Worm (Caenorhabditis elegans) whole organism, L4 larva: ENCODE results near the gene mrps-9.

Experiments
- F26F4.8 ChIP-seq: fragments of 200-800 bp; sonication (Bioruptor generic); conservative IDR thresholded peaks from 2 replicates; pipeline ENCODE4 v1.3.6; 2022; ENCODE audit warnings: missing genetic modification characterization, missing compliant biosample characterization
- F44E2.7 ChIP-seq: fragments of 200-800 bp; sonication (Bioruptor generic); IDR thresholded peaks from 2 replicates; pipeline ENCODE4 v2.1.2; 2022; ENCODE audit warnings: missing genetic modification characterization, missing compliant biosample characterization
- R02D3.7 ChIP-seq: fragments of 150-350 bp; sonication (generic microtip); optimal IDR thresholded peaks from 3 replicates; lab custom pipeline; 2014; ENCODE audit warnings: missing biosample characterization, missing genetic modification characterization
- T20F7.1 ChIP-seq: fragments of 200-800 bp; sonication (Bioruptor generic); optimal IDR thresholded peaks from 2 replicates; lab custom pipeline; 2018; ENCODE audit warnings: mild to moderate bottlenecking, missing genetic modification characterization, missing compliant biosample characterization
- Y105C5A.15 ChIP-seq: fragments of 200-800 bp; sonication (Bioruptor generic); IDR thresholded peaks from 2 replicates; pipeline ENCODE4 v1.3.6; 2022; ENCODE audit warnings: missing genetic modification characterization, missing compliant biosample characterization
- Y48G9A.11 ChIP-seq: fragments of 200-800 bp; sonication (Bioruptor generic); IDR thresholded peaks from 2 replicates; pipeline ENCODE4 v1.3.6; 2022; ENCODE audit warnings: missing genetic modification reagents, missing genetic modification characterization, missing compliant biosample characterization
- Y5F2A.4 ChIP-seq: fragments of 200-800 bp; sonication (Bioruptor generic); optimal IDR thresholded peaks from 2 replicates; lab custom pipeline; 2018; ENCODE audit warnings: mild to moderate bottlenecking, missing genetic modification characterization, missing compliant biosample characterization
- ZK337.2 ChIP-seq: fragments of 200-800 bp; sonication (Bioruptor generic); IDR thresholded peaks from 2 replicates; pipeline ENCODE4 v1.3.6; 2022; ENCODE audit warnings: missing genetic modification reagents, missing genetic modification characterization, missing compliant biosample characterization
- aly-2 ChIP-seq: sonication (generic microtip); optimal IDR thresholded peaks from 2 replicates; lab custom pipeline; 2018; ENCODE audit warnings: missing biosample characterization, missing genetic modification characterization
- ama-1 ChIP-seq: fragments of 150-350 bp; optimal IDR thresholded peaks from 2 replicates; lab custom pipeline; 2014; ENCODE audit warnings: inconsistent platforms, mixed read lengths
- attf-4 ChIP-seq: sonication (generic microtip); optimal IDR thresholded peaks from 3 replicates; lab custom pipeline; 2017; ENCODE audit warnings: missing biosample characterization, missing genetic modification characterization
- ceh-20 ChIP-seq: fragments of 200-800 bp; sonication (Bioruptor generic); IDR thresholded peaks from 2 replicates; pipeline ENCODE4 v1.3.6; 2022; ENCODE audit warnings: missing genetic modification reagents, missing genetic modification characterization, missing compliant biosample characterization
- ceh-28 ChIP-seq: fragments of 150-350 bp; optimal IDR thresholded peaks from 2 replicates; lab custom pipeline; 2014; ENCODE audit warnings: missing biosample characterization, missing genetic modification reagents, missing genetic modification characterization
- ceh-82 ChIP-seq: sonication (generic microtip); optimal IDR thresholded peaks from 2 replicates; lab custom pipeline; 2017; ENCODE audit warnings: missing biosample characterization, missing genetic modification characterization
- daf-12 ChIP-seq: fragments of 150-350 bp; optimal IDR thresholded peaks from 2 replicates; lab custom pipeline; 2014; ENCODE audit warnings: missing biosample characterization, missing genetic modification reagents, missing genetic modification characterization
- daf-16 ChIP-seq, 3 experiments: sonication (generic microtip); optimal IDR thresholded peaks; 2 replicates each; lab custom pipeline; 2016 to 2017; ENCODE audit warnings: missing genetic modification characterization in 3 of 3, missing genetic modification reagents in 3 of 3, mild to moderate bottlenecking in 2 of 3, missing compliant biosample characterization in 2 of 3, missing biosample characterization in 1 of 3, moderate library complexity in 1 of 3
- daf-19 ChIP-seq: fragments of 200-800 bp; sonication (Bioruptor generic); conservative IDR thresholded peaks from 2 replicates; pipeline ENCODE4 v1.3.6; 2022; ENCODE audit warnings: missing genetic modification characterization, missing compliant biosample characterization
- dpl-1 ChIP-seq: fragments of 150-350 bp; optimal IDR thresholded peaks from 2 replicates; lab custom pipeline; 2014; ENCODE audit warnings: missing biosample characterization, missing genetic modification reagents, missing genetic modification characterization
- duxl-1 ChIP-seq: sonication (generic microtip); optimal IDR thresholded peaks from 2 replicates; lab custom pipeline; 2016; ENCODE audit warnings: mild to moderate bottlenecking, missing genetic modification characterization, moderate library complexity, missing compliant biosample characterization; ENCODE audit not compliant: poor library complexity
- egl-43 ChIP-seq: fragments of 200-800 bp; sonication (Bioruptor generic); IDR thresholded peaks from 2 replicates; pipeline ENCODE4 v1.3.6; 2022; ENCODE audit warnings: missing genetic modification reagents, missing genetic modification characterization, missing compliant biosample characterization
- fkh-10 ChIP-seq: fragments of 150-350 bp; optimal IDR thresholded peaks from 2 replicates; lab custom pipeline; 2014; ENCODE audit warnings: missing biosample characterization, missing genetic modification reagents, missing genetic modification characterization
- lim-7 ChIP-seq: fragments of 200-800 bp; sonication (Bioruptor generic); IDR thresholded peaks from 2 replicates; pipeline ENCODE4 v1.3.6; 2022; ENCODE audit warnings: missing genetic modification characterization, missing compliant biosample characterization
- lin-1 ChIP-seq: fragments of 200-800 bp; sonication (Bioruptor generic); IDR thresholded peaks from 2 replicates; pipeline ENCODE4 v1.3.6; 2022; ENCODE audit warnings: missing genetic modification reagents, missing genetic modification characterization, missing compliant biosample characterization
- lin-29 ChIP-seq: fragments of 200-800 bp; sonication (Bioruptor generic); IDR thresholded peaks from 2 replicates; pipeline ENCODE4 v1.3.6; 2022; ENCODE audit warnings: missing genetic modification reagents, missing genetic modification characterization, missing compliant biosample characterization
- lin-38 ChIP-seq: fragments of 200-800 bp; sonication (Bioruptor generic); IDR thresholded peaks from 2 replicates; pipeline ENCODE4 v1.3.6; 2022; ENCODE audit warnings: missing genetic modification reagents, missing genetic modification characterization, missing compliant biosample characterization
- madf-5 ChIP-seq, 2 experiments: fragments of 200-800 bp; sonication (Bioruptor generic); IDR thresholded peaks; 2 replicates each; pipeline ENCODE4 v1.3.6; 2022; ENCODE audit warnings: missing compliant biosample characterization in 2 of 2, missing genetic modification characterization in 2 of 2
- mes-2 ChIP-seq: sonication (generic microtip); optimal IDR thresholded peaks from 2 replicates; lab custom pipeline; 2016; ENCODE audit warnings: missing genotype, mild to moderate bottlenecking, missing genetic modification characterization, missing compliant biosample characterization; ENCODE audit not compliant: poor library complexity, severe bottlenecking
- mxl-2 ChIP-seq: fragments of 200-800 bp; sonication (Bioruptor generic); conservative IDR thresholded peaks from 2 replicates; pipeline ENCODE4 v1.3.6; 2022; ENCODE audit warnings: missing genetic modification reagents, missing genetic modification characterization, missing compliant biosample characterization
- nhr-102 ChIP-seq: sonication (generic microtip); optimal IDR thresholded peaks from 2 replicates; lab custom pipeline; 2016; ENCODE audit warnings: mild to moderate bottlenecking, missing genetic modification characterization, moderate library complexity, missing compliant biosample characterization
- nhr-25 ChIP-seq: sonication (generic microtip); optimal IDR thresholded peaks from 2 replicates; lab custom pipeline; 2017; ENCODE audit warnings: missing genetic modification characterization, mild to moderate bottlenecking, missing compliant biosample characterization, antibody characterized with exemption, moderate library complexity, borderline replicate concordance; ENCODE audit not compliant: insufficient read depth
- nhr-41 ChIP-seq: fragments of 200-800 bp; sonication (Bioruptor generic); IDR thresholded peaks from 2 replicates; pipeline ENCODE4 v1.3.6; 2022; ENCODE audit warnings: missing genetic modification reagents, missing genetic modification characterization, missing compliant biosample characterization
- sdz-12 ChIP-seq: fragments of 200-800 bp; sonication (Bioruptor generic); optimal IDR thresholded peaks from 2 replicates; lab custom pipeline; 2018; ENCODE audit warnings: mild to moderate bottlenecking, missing genetic modification characterization, missing compliant biosample characterization
- set-16 ChIP-seq: fragments of 200-800 bp; sonication (Bioruptor generic); IDR thresholded peaks from 2 replicates; pipeline ENCODE4 v1.3.6; 2022; ENCODE audit warnings: missing genetic modification reagents, missing genetic modification characterization, missing compliant biosample characterization
- spr-3 ChIP-seq: fragments of 200-800 bp; sonication (Bioruptor generic); optimal IDR thresholded peaks from 2 replicates; lab custom pipeline; 2018; ENCODE audit warnings: mild to moderate bottlenecking, missing genetic modification characterization, missing compliant biosample characterization
- tag-97 ChIP-seq: fragments of 200-800 bp; sonication (Bioruptor generic); IDR thresholded peaks from 2 replicates; pipeline ENCODE4 v1.3.6; 2022; ENCODE audit warnings: missing genetic modification characterization, missing compliant biosample characterization
- vab-7 ChIP-seq: fragments of 200-800 bp; sonication (Bioruptor generic); IDR thresholded peaks from 2 replicates; pipeline ENCODE4 v1.3.6; 2022; ENCODE audit warnings: missing genetic modification reagents, missing genetic modification characterization, missing compliant biosample characterization
- zip-11 ChIP-seq: fragments of 200-800 bp; sonication (Bioruptor generic); IDR thresholded peaks from 2 replicates; pipeline ENCODE4 v1.3.6; 2022; ENCODE audit warnings: missing genetic modification characterization, missing compliant biosample characterization

The mrps-9 gene

ce11 chrIII:8250007-8250683, 15.7 kb upstream of the mrps-9 start, which contains the start of gene knl-1 (continued):
- TF ChIP-seq ceh-20 (no peak), dpl-1 (GFP tag; lab: Kevin White, UChicago) (peak; percentile 75), Y48G9A.11 (GFP tag; lab: Robert Waterston, UW) (peak; percentile 48; the same call in 1 of the 2 replicates), ZK337.2 (GFP tag; lab: Robert Waterston, UW) (no peak), daf-12 (tag; lab: Kevin White, UChicago) (no peak), R02D3.7 (tag; lab: Kevin White, UChicago) (no peak), nhr-102 (tag; lab: Kevin White, UChicago) (no peak), nhr-25 (tag; lab: Kevin White, UChicago) (peak; percentile 19), F26F4.8 (GFP tag; lab: Robert Waterston, UW) (no peak)

- no peak for TF ChIP-seq mxl-2 (GFP tag; lab: Robert Waterston, UW)
- TF ChIP-seq ama-1 (lab: Kevin White, UChicago), result no peak
- no peak for TF ChIP-seq F44E2.7 (GFP tag; lab: Robert Waterston, UW)
- no peak for TF ChIP-seq fkh-10 (GFP tag; lab: Kevin White, UChicago)
- no peak for TF ChIP-seq daf-12 (tag; lab: Kevin White, UChicago)
- no peak for TF ChIP-seq lin-29 (GFP tag; lab: Robert Waterston, UW)
Measured at ce11 chrIII:8254938-8255337, 10.9 kb upstream of the mrps-9 start, which contains the start of gene F09G8.5. Gene F09G8.5, plus strand, starts transcription at chrIII:8254975.

ce11 chrIII:8258045-8258444, 7.8 kb upstream of the mrps-9 start, which contains the start of gene ncr-2:
Gene ncr-2, plus strand, starts transcription at chrIII:8258345.
- TF ChIP-seq nhr-102 (tag; lab: Kevin White, UChicago) (no peak), spr-3 (GFP tag; lab: Kevin White, UChicago) (no peak), vab-7 (GFP tag; lab: Robert Waterston, UW) (no peak), tag-97 (GFP tag; lab: Robert Waterston, UW) (no peak), zip-11 (GFP tag; lab: Robert Waterston, UW) (no peak), lim-7 (GFP tag; lab: Robert Waterston, UW) (no peak), ceh-82 (no peak), ceh-28 (tag; lab: Kevin White, UChicago) (no peak), Y5F2A.4 (no peak)

- no peak for TF ChIP-seq aly-2 (tag; lab: Kevin White, UChicago)
- peak; percentile 10 for TF ChIP-seq mes-2 (tag; lab: Kevin White, UChicago)
- no peak for TF ChIP-seq daf-19 (GFP tag; lab: Robert Waterston, UW)
- TF ChIP-seq ceh-82, result no peak
- TF ChIP-seq daf-16 (GFP tag; optimal IDR thresholded peaks at IDR 0.05; lab: Kevin White, UChicago), result no peak
- no peak for TF ChIP-seq daf-16 (tag; optimal IDR thresholded peaks at IDR 0.05; lab: Kevin White, UChicago)
- 0 out of 2 replicates have a peak, but pooled peaks have one; percentile 17 for TF ChIP-seq egl-43 (GFP tag; lab: Robert Waterston, UW)
- TF ChIP-seq attf-4, result no peak
- TF ChIP-seq lin-38, result 0 out of 2 replicates have a peak, but pooled peaks have one; percentile 15
- TF ChIP-seq Y105C5A.15 (GFP tag; lab: Robert Waterston, UW), result no peak
- no peak for TF ChIP-seq madf-5 (GFP tag; IDR thresholded peaks at IDR 0.05; lab: Robert Waterston, UW)
- no peak for TF ChIP-seq fkh-10 (GFP tag; lab: Kevin White, UChicago)
- TF ChIP-seq sdz-12 (GFP tag; lab: Kevin White, UChicago), result peak; percentile 51
- TF ChIP-seq lin-1 (GFP tag; lab: Robert Waterston, UW), result no peak
- TF ChIP-seq nhr-41 (GFP tag; lab: Robert Waterston, UW), result no peak
- TF ChIP-seq set-16 (GFP tag; lab: Robert Waterston, UW), result peak; percentile 98
- TF ChIP-seq T20F7.1, result no peak
- no peak for TF ChIP-seq duxl-1 (tag; lab: Kevin White, UChicago)
Measured at ce11 chrIII:8262599-8262998, 3.3 kb upstream of the mrps-9 start.
